Fruit fly (Drosophila melanogaster) whole organism, embryonic: Measurements from ENCODE around the gene Sgp.
A peak's percentile ranks its signal among the peaks of the same experiment; 100 is the strongest.

ENCODE experiments used
- Adf1 ChIP-seq: fragments of 200-800 bp; sonication (Bioruptor generic); IDR thresholded peaks from 2 replicates; pipeline ENCODE4 v1.3.6; 2022; ENCODE audit warnings: missing biosample characterization, missing genetic modification characterization
- BtbVII ChIP-seq: fragments of 200-800 bp; sonication (Bioruptor generic); optimal IDR thresholded peaks from 3 replicates; lab custom pipeline; 2017; ENCODE audit warnings: missing biosample characterization, mild to moderate bottlenecking, missing genetic modification characterization
- CG1024 ChIP-seq: fragments of 200-800 bp; sonication (Bioruptor generic); IDR thresholded peaks from 2 replicates; pipeline ENCODE4 v1.3.6; 2022; ENCODE audit warnings: missing biosample characterization, missing genetic modification characterization
- CG13296 ChIP-seq: fragments of 200-800 bp; sonication (Bioruptor generic); optimal IDR thresholded peaks from 3 replicates; lab custom pipeline; 2018; ENCODE audit warnings: missing biosample characterization, mild to moderate bottlenecking, missing genetic modification characterization
- CG17802 ChIP-seq: fragments of 200-800 bp; sonication (Bioruptor generic); optimal IDR thresholded peaks from 2 replicates; lab custom pipeline; 2018; ENCODE audit warnings: missing biosample characterization, mild to moderate bottlenecking, missing genetic modification characterization, moderate library complexity
- CG2199 ChIP-seq: fragments of 200-800 bp; sonication (Bioruptor generic); IDR thresholded peaks from 3 replicates; pipeline ENCODE4 v1.3.6; 2022; ENCODE audit warnings: missing biosample characterization, missing genetic modification characterization
- CG31365 ChIP-seq: fragments of 200-800 bp; sonication (Bioruptor generic); optimal IDR thresholded peaks from 2 replicates; lab custom pipeline; 2018; ENCODE audit warnings: missing biosample characterization, mild to moderate bottlenecking, missing genetic modification characterization
- CG3281 ChIP-seq: fragments of 200-800 bp; sonication (Bioruptor generic); optimal IDR thresholded peaks from 3 replicates; lab custom pipeline; 2017; ENCODE audit warnings: missing biosample characterization, mild to moderate bottlenecking, missing genetic modification characterization
- CG34376 ChIP-seq: fragments of 200-800 bp; sonication (Bioruptor generic); optimal IDR thresholded peaks from 2 replicates; lab custom pipeline; 2018; ENCODE audit warnings: missing biosample characterization, mild to moderate bottlenecking, missing genetic modification characterization
- CG3726 ChIP-seq: fragments of 200-800 bp; sonication (Bioruptor generic); IDR thresholded peaks from 3 replicates; pipeline ENCODE4, ENCODE4 v1.3.6; 2022; ENCODE audit warnings: missing biosample characterization, missing genetic modification characterization
- CG4424 ChIP-seq: fragments of 200-800 bp; sonication (Bioruptor generic); optimal IDR thresholded peaks from 3 replicates; lab custom pipeline; 2016; ENCODE audit warnings: missing biosample characterization, missing genetic modification characterization
- CG6683 ChIP-seq: fragments of 200-800 bp; sonication (Bioruptor generic); optimal IDR thresholded peaks from 2 replicates; lab custom pipeline; 2017; ENCODE audit warnings: missing biosample characterization, mild to moderate bottlenecking, missing genetic modification characterization, missing genetic modification reagents
- CG6813 ChIP-seq: fragments of 200-800 bp; sonication (Bioruptor generic); optimal IDR thresholded peaks from 2 replicates; lab custom pipeline; 2017; ENCODE audit warnings: missing biosample characterization, missing genetic modification characterization, mild to moderate bottlenecking, moderate library complexity, missing genetic modification reagents
- CG6854 ChIP-seq: fragments of 200-800 bp; sonication (Bioruptor generic); optimal IDR thresholded peaks from 3 replicates; lab custom pipeline; 2017; ENCODE audit warnings: missing biosample characterization, mild to moderate bottlenecking, missing genetic modification characterization
- CG7963 ChIP-seq: fragments of 200-800 bp; sonication (Bioruptor generic); IDR thresholded peaks from 3 replicates; pipeline ENCODE4 v1.3.6; 2022; ENCODE audit warnings: missing biosample characterization, missing genetic modification characterization; ENCODE audit not compliant: partially characterized antibody
- CG8478 ChIP-seq: fragments of >200 bp; optimal IDR thresholded peaks from 2 replicates; lab custom pipeline; 2018
- CG9817 ChIP-seq: fragments of 200-800 bp; sonication (Bioruptor generic); optimal IDR thresholded peaks from 2 replicates; lab custom pipeline; 2018; ENCODE audit warnings: missing biosample characterization, mild to moderate bottlenecking, missing genetic modification characterization, moderate library complexity
- CG9932 ChIP-seq: fragments of 200-800 bp; sonication (Bioruptor generic); IDR thresholded peaks from 2 replicates; pipeline ENCODE4 v1.3.6; 2022; ENCODE audit warnings: missing biosample characterization, missing genetic modification characterization
- Deaf1 ChIP-seq: fragments of 200-800 bp; optimal IDR thresholded peaks from 3 replicates; lab custom pipeline; 2019; ENCODE audit warnings: missing biosample characterization, mild to moderate bottlenecking, missing genetic modification characterization, moderate library complexity
- Dref ChIP-seq: fragments of 200-800 bp; sonication (Bioruptor generic); IDR thresholded peaks from 2 replicates; pipeline ENCODE4 v1.3.6; 2022; ENCODE audit warnings: missing biosample characterization, missing genetic modification characterization
- ERR ChIP-seq: fragments of 200-800 bp; sonication (Bioruptor generic); optimal IDR thresholded peaks from 2 replicates; lab custom pipeline; 2016; ENCODE audit warnings: missing biosample characterization, missing genetic modification characterization
- Fer2 ChIP-seq: fragments of 200-800 bp; sonication (Bioruptor generic); optimal IDR thresholded peaks from 2 replicates; lab custom pipeline; 2018; ENCODE audit warnings: missing biosample characterization, mild to moderate bottlenecking, missing genetic modification characterization, moderate library complexity
- Gug ChIP-seq: fragments of 200-800 bp; sonication (Bioruptor generic); IDR thresholded peaks from 4 replicates; pipeline ENCODE4 v1.3.6; 2022; ENCODE audit warnings: missing biosample characterization, missing genetic modification characterization
- HHEX ChIP-seq: fragments of 200-800 bp; sonication (Bioruptor generic); optimal IDR thresholded peaks from 3 replicates; lab custom pipeline; 2017; ENCODE audit warnings: missing biosample characterization, mild to moderate bottlenecking, missing genetic modification characterization, missing genetic modification reagents
- HLH54F ChIP-seq: fragments of 200-800 bp; sonication (Bioruptor generic); optimal IDR thresholded peaks from 3 replicates; lab custom pipeline; 2016; ENCODE audit warnings: missing biosample characterization, missing genetic modification characterization
- Hr78 ChIP-seq, 2 experiments: fragments of 200-800 bp in 1 of 2; fragments of >200 bp in 1 of 2; sonication (Bioruptor generic) in 1 of 2; optimal IDR thresholded peaks; 2 replicates each; lab custom pipeline; 2017 to 2019; ENCODE audit warnings: missing biosample characterization in 2 of 2, missing genetic modification characterization in 2 of 2, mild to moderate bottlenecking in 1 of 2, moderate library complexity in 1 of 2
- Lpt ChIP-seq: fragments of >200 bp; optimal IDR thresholded peaks from 2 replicates; lab custom pipeline; 2018; ENCODE audit warnings: missing biosample characterization, missing genetic modification characterization
- Max ChIP-seq: fragments of 200-800 bp; sonication (Bioruptor generic); optimal IDR thresholded peaks from 2 replicates; lab custom pipeline; 2016; ENCODE audit warnings: missing biosample characterization, mild to moderate bottlenecking, missing genetic modification characterization
- Nf-YC ChIP-seq: fragments of 200-800 bp; optimal IDR thresholded peaks from 3 replicates; lab custom pipeline; 2019; ENCODE audit warnings: missing biosample characterization, mild to moderate bottlenecking, missing genetic modification characterization, moderate library complexity
- Rfx ChIP-seq: fragments of 200-800 bp; sonication (Bioruptor generic); IDR thresholded peaks from 2 replicates; pipeline ENCODE4 v1.3.6; 2022; ENCODE audit warnings: missing biosample characterization, missing genetic modification characterization
- TFAM ChIP-seq: fragments of 200-800 bp; sonication (Bioruptor generic); optimal IDR thresholded peaks from 2 replicates; lab custom pipeline; 2017; ENCODE audit warnings: missing biosample characterization, missing genetic modification characterization, inconsistent platforms
- al ChIP-seq: fragments of 200-800 bp; sonication (Bioruptor generic); IDR thresholded peaks from 2 replicates; pipeline ENCODE4 v1.3.6; 2022; ENCODE audit warnings: missing biosample characterization, missing genetic modification characterization
- ara ChIP-seq: fragments of 200-800 bp; sonication (Bioruptor generic); IDR thresholded peaks from 2 replicates; pipeline ENCODE4 v1.3.6; 2022; ENCODE audit warnings: missing biosample characterization, missing genetic modification characterization
- cad ChIP-seq: fragments of >200 bp; optimal IDR thresholded peaks from 2 replicates; lab custom pipeline; 2017; ENCODE audit warnings: missing biosample characterization, missing genetic modification characterization
- ci ChIP-seq: fragments of 200-800 bp; sonication (Bioruptor generic); IDR thresholded peaks from 3 replicates; pipeline ENCODE4 v1.3.6; 2022; ENCODE audit warnings: missing biosample characterization, missing genetic modification characterization
- da ChIP-seq: fragments of 200-800 bp; sonication (Bioruptor generic); optimal IDR thresholded peaks from 2 replicates; lab custom pipeline; 2016; ENCODE audit warnings: missing biosample characterization, missing genetic modification characterization
- dm ChIP-seq: fragments of 200-800 bp; sonication (Bioruptor generic); optimal IDR thresholded peaks from 3 replicates; lab custom pipeline; 2016; ENCODE audit warnings: missing biosample characterization, missing genetic modification characterization
- dpn ChIP-seq, 2 experiments: fragments of 200-800 bp; sonication (Bioruptor generic); optimal IDR thresholded peaks; 3 replicates each; lab custom pipeline; 2016; ENCODE audit warnings: missing biosample characterization in 2 of 2, missing genetic modification characterization in 2 of 2
- ems ChIP-seq: fragments of 200-800 bp; sonication (Bioruptor generic); optimal IDR thresholded peaks from 3 replicates; lab custom pipeline; 2016; ENCODE audit warnings: missing biosample characterization, missing genetic modification characterization
- fu2 ChIP-seq: fragments of 200-800 bp; sonication (Bioruptor generic); optimal IDR thresholded peaks from 2 replicates; lab custom pipeline; 2016; ENCODE audit warnings: missing biosample characterization, missing genetic modification characterization
- grau ChIP-seq: fragments of 200-800 bp; optimal IDR thresholded peaks from 3 replicates; lab custom pipeline; 2019; ENCODE audit warnings: missing biosample characterization, mild to moderate bottlenecking, missing genetic modification characterization, moderate library complexity
- grn ChIP-seq: fragments of 200-800 bp; sonication (Bioruptor generic); optimal IDR thresholded peaks from 3 replicates; lab custom pipeline; 2017; ENCODE audit warnings: missing biosample characterization, missing genetic modification characterization
- gro ChIP-seq: fragments of 200-800 bp; sonication (Bioruptor generic); optimal IDR thresholded peaks from 2 replicates; lab custom pipeline; 2016; ENCODE audit warnings: missing biosample characterization, missing genetic modification characterization
- ind ChIP-seq: fragments of 200-800 bp; sonication (Bioruptor generic); optimal IDR thresholded peaks from 3 replicates; lab custom pipeline; 2016; ENCODE audit warnings: missing biosample characterization, missing genetic modification characterization
- kay ChIP-seq: fragments of 200-800 bp; sonication (Bioruptor generic); optimal IDR thresholded peaks from 2 replicates; lab custom pipeline; 2016; ENCODE audit warnings: missing biosample characterization, missing genetic modification characterization
- lab ChIP-seq: fragments of 200-800 bp; sonication (Bioruptor generic); optimal IDR thresholded peaks from 3 replicates; lab custom pipeline; 2017; ENCODE audit warnings: missing biosample characterization, missing genetic modification characterization, mild to moderate bottlenecking, moderate library complexity, missing genetic modification reagents
- nau ChIP-seq: fragments of 200-800 bp; sonication (Bioruptor generic); optimal IDR thresholded peaks from 3 replicates; lab custom pipeline; 2017; ENCODE audit warnings: missing biosample characterization, mild to moderate bottlenecking, missing genetic modification characterization, missing genetic modification reagents
- onecut ChIP-seq: fragments of 200-800 bp; sonication (Bioruptor generic); IDR thresholded peaks from 2 replicates; pipeline ENCODE4 v1.3.6; 2022; ENCODE audit warnings: missing biosample characterization, missing genetic modification characterization
- otp ChIP-seq: fragments of 200-800 bp; sonication (Bioruptor generic); IDR thresholded peaks from 3 replicates; pipeline ENCODE4, ENCODE4 v1.3.6; 2022; ENCODE audit warnings: missing biosample characterization, missing genetic modification characterization
- prd ChIP-seq, 3 experiments: fragments of >200 bp in 2 of 3; fragments of 200-800 bp in 1 of 3; sonication (Bioruptor generic) in 1 of 3; optimal IDR thresholded peaks in 2 of 3; IDR thresholded peaks in 1 of 3; 2 replicates in 2 of 3; 3 replicates in 1 of 3; pipeline versions ENCODE4 v1.3.6 to Lab custom; 2017 to 2022; ENCODE audit warnings: missing biosample characterization in 1 of 3, missing genetic modification characterization in 1 of 3
- scrt ChIP-seq: fragments of 200-800 bp; sonication (Bioruptor generic); optimal IDR thresholded peaks from 2 replicates; lab custom pipeline; 2018; ENCODE audit warnings: missing biosample characterization, mild to moderate bottlenecking, missing genetic modification characterization, moderate library complexity

Sgp gene

dm6 chr2L:8528951-8529430 lies 9.5 kb downstream of the Sgp start, which contains the start of gene CG17834 (continued):
- peak; percentile 59; the same call in 2 of the 3 replicates for TF ChIP-seq ci
- TF ChIP-seq prd (optimal IDR thresholded peaks at IDR 0.05; lab: Kevin White, UChicago): no peak
- no peak for TF ChIP-seq prd (GFP tag; IDR thresholded peaks at IDR 0.05; lab: Robert Waterston, UW)
- no peak for TF ChIP-seq CG1024 (GFP tag; lab: Robert Waterston, UW)
- TF ChIP-seq al (GFP tag; lab: Robert Waterston, UW): no peak
- no peak for TF ChIP-seq HLH54F (GFP tag; lab: Kevin White, UChicago)
- peak; percentile 13; the same call in 1 of the 2 replicates for TF ChIP-seq ara (GFP tag; lab: Robert Waterston, UW)
- TF ChIP-seq CG9817: no peak
- no peak for TF ChIP-seq onecut (GFP tag; lab: Robert Waterston, UW)
- TF ChIP-seq lab (GFP tag; lab: Kevin White, UChicago): peak; percentile 71
- no peak for TF ChIP-seq Lpt (GFP tag; lab: Kevin White, UChicago)
- peak; percentile 77 for TF ChIP-seq Nf-YC (tag; lab: Kevin White, UChicago)
- TF ChIP-seq CG2199 (GFP tag; lab: Robert Waterston, UW): peak; percentile 58; the same call in 1 of the 3 replicates
- TF ChIP-seq Gug (GFP tag; lab: Robert Waterston, UW): no peak
- no peak for TF ChIP-seq Dref (GFP tag; lab: Robert Waterston, UW)
- peak; percentile 52 for TF ChIP-seq Rfx (GFP tag; lab: Robert Waterston, UW)
- no peak for TF ChIP-seq dm
- no peak for TF ChIP-seq CG3281 (GFP tag; lab: Kevin White, UChicago)
- TF ChIP-seq fu2 (GFP tag; lab: Kevin White, UChicago): no peak
- no peak for TF ChIP-seq grau (tag; lab: Kevin White, UChicago)
- no peak for TF ChIP-seq gro (GFP tag; lab: Kevin White, UChicago)
- TF ChIP-seq da (GFP tag; lab: Kevin White, UChicago): no peak
- TF ChIP-seq BtbVII: no peak
- no peak for TF ChIP-seq ind (GFP tag; lab: Kevin White, UChicago)
- no peak for TF ChIP-seq CG6813 (GFP tag; lab: Kevin White, UChicago)
- TF ChIP-seq Fer2 (tag; lab: Kevin White, UChicago): no peak
- no peak for TF ChIP-seq CG3726
- TF ChIP-seq CG6683 (GFP tag; lab: Kevin White, UChicago): no peak
- TF ChIP-seq CG31365 (tag; lab: Kevin White, UChicago): no peak
- no peak for TF ChIP-seq CG17802 (tag; lab: Kevin White, UChicago)
- peak; percentile 16 for TF ChIP-seq HHEX (GFP tag; lab: Kevin White, UChicago)
- TF ChIP-seq Deaf1 (tag; lab: Kevin White, UChicago): peak; percentile 87
- no peak for TF ChIP-seq TFAM (GFP tag; lab: Kevin White, UChicago)
- 0 out of 2 replicates have a peak, but pooled peaks have one; percentile 16 for TF ChIP-seq CG9932 (GFP tag; lab: Robert Waterston, UW)
- TF ChIP-seq kay: no peak
- peak in 1 of 2 experiments; percentile 85 for TF ChIP-seq Hr78 (GFP tag; optimal IDR thresholded peaks at IDR 0.05; lab: Kevin White, UChicago)
- TF ChIP-seq CG7963 (GFP tag; lab: Robert Waterston, UW): no peak
- peak; percentile 20 for TF ChIP-seq grn (GFP tag; lab: Kevin White, UChicago)
- TF ChIP-seq Max (GFP tag; lab: Kevin White, UChicago): no peak
- TF ChIP-seq otp (GFP tag; lab: Robert Waterston, UW): peak; percentile 70; the same call in 2 of the 3 replicates
- TF ChIP-seq ERR (GFP tag; lab: Kevin White, UChicago): no peak
- no peak for TF ChIP-seq ems (GFP tag; lab: Kevin White, UChicago)
- no peak for TF ChIP-seq CG8478 (lab: Kevin White, UChicago)
- no peak for TF ChIP-seq CG6854 (GFP tag; lab: Kevin White, UChicago)
- TF ChIP-seq cad: no peak
- TF ChIP-seq CG13296 (GFP tag; lab: Kevin White, UChicago): peak; percentile 30
- no peak for TF ChIP-seq CG4424 (GFP tag; lab: Kevin White, UChicago)
- TF ChIP-seq scrt: no peak
- no peak for TF ChIP-seq dpn (GFP tag; optimal IDR thresholded peaks at IDR 0.05; lab: Kevin White, UChicago)
- TF ChIP-seq Adf1 (GFP tag; lab: Robert Waterston, UW): peak; percentile 22; the same call in 1 of the 2 replicates
- peak; percentile 87 for TF ChIP-seq CG34376 (GFP tag; lab: Kevin White, UChicago)
- no peak for TF ChIP-seq nau (GFP tag; lab: Kevin White, UChicago)
